Fruit fly (Drosophila melanogaster) Kc167 (cell line): Measurements from ENCODE around the gene Trmt6.

Experiments
- Myc ChIP-seq: fragments of >200 bp; optimal IDR thresholded peaks from 2 replicates; lab custom pipeline; 2017; ENCODE audit warnings: missing external identifiers
- Sin3A ChIP-seq: fragments of >200 bp; optimal IDR thresholded peaks from 2 replicates; lab custom pipeline; 2018; ENCODE audit warnings: missing external identifiers
- h ChIP-seq: fragments of >200 bp; optimal IDR thresholded peaks from 3 replicates; lab custom pipeline; 2018; ENCODE audit warnings: missing external identifiers
- insv ChIP-seq: fragments of >200 bp; optimal IDR thresholded peaks from 3 replicates; lab custom pipeline; 2018; ENCODE audit warnings: missing external identifiers
- psq ChIP-seq: fragments of >200 bp; optimal IDR thresholded peaks from 2 replicates; lab custom pipeline; 2017; ENCODE audit warnings: missing external identifiers
- ttk ChIP-seq: sonication (Bioruptor generic); optimal IDR thresholded peaks from 2 replicates; lab custom pipeline; 2017; ENCODE audit warnings: missing external identifiers

The Trmt6 gene

dm6 chr2L:6553797-6554188, 8.3 kb downstream of the Trmt6 start:
- TF ChIP-seq psq (lab: Kevin White, UChicago) (no peak), Myc (lab: Kevin White, UChicago) (no peak), Sin3A (lab: Kevin White, UChicago) (no peak), h (no peak), ttk (no peak), insv (lab: Kevin White, UChicago) (no peak)

dm6 chr2L:6553041-6553796, 8.9 kb downstream of the Trmt6 start:
- TF ChIP-seq ttk (no peak), h (no peak), Myc (lab: Kevin White, UChicago) (no peak), Sin3A (lab: Kevin White, UChicago) (no peak), psq (lab: Kevin White, UChicago) (no peak), insv (lab: Kevin White, UChicago) (no peak)

- TF ChIP-seq Sin3A (lab: Kevin White, UChicago) (no peak), insv (lab: Kevin White, UChicago) (no peak), ttk (no peak), Myc (lab: Kevin White, UChicago) (no peak), psq (lab: Kevin White, UChicago) (no peak), h (no peak)
Observed at dm6 chr2L:6552345-6552744, 9.7 kb downstream of the Trmt6 start.

dm6 chr2L:6551452-6551851, 10.6 kb downstream of the Trmt6 start:
- TF ChIP-seq Sin3A (lab: Kevin White, UChicago) (no peak), insv (lab: Kevin White, UChicago) (no peak), psq (lab: Kevin White, UChicago) (no peak), ttk (no peak), Myc (lab: Kevin White, UChicago) (no peak), h (no peak)

dm6 chr2L:6550809-6551208, 11.3 kb downstream of the Trmt6 start:
- TF ChIP-seq ttk (no peak), insv (lab: Kevin White, UChicago) (no peak), Myc (lab: Kevin White, UChicago) (no peak)

dm6 chr2L:6547978-6548377, 14.1 kb downstream of the Trmt6 start:
- TF ChIP-seq h (no peak), psq (lab: Kevin White, UChicago) (no peak), Sin3A (lab: Kevin White, UChicago) (no peak), insv (lab: Kevin White, UChicago) (no peak), Myc (lab: Kevin White, UChicago) (no peak), ttk (no peak)

- no peak for TF ChIP-seq Myc (lab: Kevin White, UChicago)
- no peak for TF ChIP-seq h
- TF ChIP-seq ttk, result no peak
- TF ChIP-seq Sin3A (lab: Kevin White, UChicago), result no peak
- no peak for TF ChIP-seq insv (lab: Kevin White, UChicago)
- no peak for TF ChIP-seq psq (lab: Kevin White, UChicago)
Observed at dm6 chr2L:6546883-6547471, 15.1 kb downstream of the Trmt6 start, which contains the start of gene eya. TSS of gene eya (minus strand) at chr2L:6546976.

- TF ChIP-seq h, result no peak
- TF ChIP-seq Sin3A (lab: Kevin White, UChicago), result no peak
- no peak for TF ChIP-seq Myc (lab: Kevin White, UChicago)
- TF ChIP-seq insv (lab: Kevin White, UChicago), result no peak
- TF ChIP-seq psq (lab: Kevin White, UChicago), result no peak
- no peak for TF ChIP-seq ttk
Observed at dm6 chr2L:6539623-6540381, 22.3 kb downstream of the Trmt6 start.

- no peak for TF ChIP-seq ttk
- TF ChIP-seq Sin3A (lab: Kevin White, UChicago), result no peak
- no peak for TF ChIP-seq psq (lab: Kevin White, UChicago)
- TF ChIP-seq Myc (lab: Kevin White, UChicago), result no peak
- TF ChIP-seq h, result no peak
- no peak for TF ChIP-seq insv (lab: Kevin White, UChicago)
Observed at dm6 chr2L:6536044-6536581, 26.0 kb downstream of the Trmt6 start.

dm6 chr2L:6534125-6534815, 27.8 kb downstream of the Trmt6 start:
- no peak for TF ChIP-seq Myc (lab: Kevin White, UChicago)
- no peak for TF ChIP-seq insv (lab: Kevin White, UChicago)
- TF ChIP-seq h, result no peak
- TF ChIP-seq psq (lab: Kevin White, UChicago), result no peak

- TF ChIP-seq ttk (no peak), insv (lab: Kevin White, UChicago) (no peak), h (no peak), Myc (lab: Kevin White, UChicago) (no peak), psq (lab: Kevin White, UChicago) (no peak), Sin3A (lab: Kevin White, UChicago) (no peak)
Observed at dm6 chr2L:6533719-6534118, 28.4 kb downstream of the Trmt6 start.
